Fruit fly (Drosophila melanogaster) whole organism, embryonic: ENCODE results near the gene CG4658.

Source experiments
- Aef1 ChIP-seq: fragments of 200-800 bp; sonication (Bioruptor generic); IDR thresholded peaks from 3 replicates; pipeline ENCODE4 v1.3.6; 2022; ENCODE audit warnings: missing biosample characterization, missing genetic modification characterization
- CG11398 ChIP-seq: fragments of 200-800 bp; sonication (Bioruptor generic); optimal IDR thresholded peaks from 2 replicates; lab custom pipeline; 2016; ENCODE audit warnings: missing biosample characterization, missing genetic modification characterization
- CG12744 ChIP-seq: fragments of 200-800 bp; sonication (Bioruptor generic); optimal IDR thresholded peaks from 2 replicates; lab custom pipeline; 2016; ENCODE audit warnings: missing biosample characterization, missing genetic modification characterization
- CG13775 ChIP-seq: fragments of 200-800 bp; sonication (Bioruptor generic); optimal IDR thresholded peaks from 3 replicates; lab custom pipeline; 2017; ENCODE audit warnings: missing biosample characterization, mild to moderate bottlenecking, missing genetic modification characterization
- CG14860 ChIP-seq: fragments of 200-800 bp; sonication (Bioruptor generic); IDR thresholded peaks from 3 replicates; pipeline ENCODE4 v1.3.6; 2022; ENCODE audit warnings: missing biosample characterization, missing genetic modification characterization; ENCODE audit not compliant: partially characterized antibody
- CG15696 ChIP-seq: fragments of 200-800 bp; sonication (Bioruptor generic); optimal IDR thresholded peaks from 2 replicates; lab custom pipeline; 2019; ENCODE audit warnings: missing biosample characterization, mild to moderate bottlenecking, missing genetic modification characterization, moderate library complexity
- CG17361 ChIP-seq: fragments of 200-800 bp; sonication (Bioruptor generic); IDR thresholded peaks from 3 replicates; pipeline ENCODE4 v1.3.6; 2022; ENCODE audit warnings: missing biosample characterization, missing genetic modification characterization
- CG2889 ChIP-seq: fragments of 200-800 bp; sonication (Bioruptor generic); IDR thresholded peaks from 3 replicates; pipeline ENCODE4 v1.3.6; 2022; ENCODE audit warnings: missing biosample characterization, missing genetic modification characterization
- CG32772 ChIP-seq: fragments of 200-800 bp; sonication (Bioruptor generic); IDR thresholded peaks from 2 replicates; pipeline ENCODE4 v1.3.6; 2022; ENCODE audit warnings: missing biosample characterization, missing genetic modification characterization
- CG33557 ChIP-seq: fragments of 200-800 bp; sonication (Bioruptor generic); optimal IDR thresholded peaks from 2 replicates; lab custom pipeline; 2019; ENCODE audit warnings: missing biosample characterization, mild to moderate bottlenecking, missing genetic modification characterization, moderate library complexity
- CG4617 ChIP-seq: fragments of 200-800 bp; sonication (Bioruptor generic); optimal IDR thresholded peaks from 3 replicates; lab custom pipeline; 2016; ENCODE audit warnings: missing biosample characterization, missing genetic modification characterization, borderline replicate concordance
- CG5953 ChIP-seq: fragments of 200-800 bp; sonication (Bioruptor generic); IDR thresholded peaks from 2 replicates; pipeline ENCODE4 v1.3.6; 2022; ENCODE audit warnings: missing biosample characterization, missing genetic modification characterization
- CG7928 ChIP-seq: fragments of 200-800 bp; sonication (Bioruptor generic); optimal IDR thresholded peaks from 2 replicates; lab custom pipeline; 2017; ENCODE audit warnings: missing biosample characterization, mild to moderate bottlenecking, missing genetic modification characterization
- CG7987 ChIP-seq: fragments of 200-800 bp; sonication (Bioruptor generic); optimal IDR thresholded peaks from 2 replicates; lab custom pipeline; 2018; ENCODE audit warnings: missing biosample characterization, mild to moderate bottlenecking, missing genetic modification characterization, moderate library complexity
- CG8089 ChIP-seq: fragments of 200-800 bp; sonication (Bioruptor generic); optimal IDR thresholded peaks from 3 replicates; lab custom pipeline; 2016; ENCODE audit warnings: missing biosample characterization, missing genetic modification characterization
- CG8290 ChIP-seq, 3 experiments: fragments of 200-800 bp; sonication (Bioruptor generic); optimal IDR thresholded peaks; 2 replicates each; lab custom pipeline; 2016 to 2019; ENCODE audit warnings: missing biosample characterization in 3 of 3, missing genetic modification characterization in 3 of 3, mild to moderate bottlenecking in 2 of 3, moderate library complexity in 1 of 3
- D ChIP-seq, 2 experiments: fragments of 200-800 bp in 1 of 2; fragments of >200 bp in 1 of 2; sonication (Bioruptor generic) in 1 of 2; optimal IDR thresholded peaks; 2 replicates in 1 of 2; 3 replicates in 1 of 2; lab custom pipeline; 2017; ENCODE audit warnings: mild to moderate bottlenecking in 1 of 2, missing biosample characterization in 1 of 2, missing genetic modification characterization in 1 of 2, missing genetic modification reagents in 1 of 2
- Dbx ChIP-seq: fragments of 200-800 bp; sonication (Bioruptor generic); IDR thresholded peaks from 3 replicates; pipeline ENCODE4 v1.3.6; 2022; ENCODE audit warnings: missing biosample characterization, missing genetic modification characterization
- Dek ChIP-seq: fragments of 200-800 bp; sonication (Bioruptor generic); optimal IDR thresholded peaks from 3 replicates; lab custom pipeline; 2019; ENCODE audit warnings: missing biosample characterization, mild to moderate bottlenecking, missing genetic modification characterization, moderate library complexity
- Elba2 ChIP-seq: fragments of 200-800 bp; sonication (Bioruptor generic); optimal IDR thresholded peaks from 3 replicates; lab custom pipeline; 2016; ENCODE audit warnings: missing biosample characterization, missing genetic modification characterization
- GATAe ChIP-seq: fragments of 200-800 bp; sonication (Bioruptor generic); conservative IDR thresholded peaks from 2 replicates; pipeline ENCODE4 v1.3.6; 2022; ENCODE audit warnings: missing biosample characterization, missing genetic modification characterization
- Gsc ChIP-seq: fragments of 200-800 bp; sonication (Bioruptor generic); IDR thresholded peaks from 2 replicates; pipeline ENCODE4 v1.3.6; 2022; ENCODE audit warnings: missing biosample characterization, missing genetic modification characterization
- HLH3B ChIP-seq: fragments of 200-800 bp; sonication (Bioruptor generic); IDR thresholded peaks from 2 replicates; pipeline ENCODE4 v1.3.6; 2022; ENCODE audit warnings: missing biosample characterization, missing genetic modification characterization
- HLHmδ ChIP-seq: fragments of 200-800 bp; sonication (Bioruptor generic); optimal IDR thresholded peaks from 2 replicates; lab custom pipeline; 2018; ENCODE audit warnings: missing biosample characterization, mild to moderate bottlenecking, missing genetic modification characterization, moderate library complexity
- HmgD ChIP-seq: fragments of 200-800 bp; sonication (Bioruptor generic); optimal IDR thresholded peaks from 3 replicates; lab custom pipeline; 2016; ENCODE audit warnings: missing biosample characterization, missing genetic modification characterization
- Lim3 ChIP-seq: fragments of 200-800 bp; sonication (Bioruptor generic); IDR thresholded peaks from 2 replicates; pipeline ENCODE4 v1.3.6; 2022; ENCODE audit warnings: missing biosample characterization, missing genetic modification characterization
- NFAT ChIP-seq: fragments of 200-800 bp; sonication (Bioruptor generic); IDR thresholded peaks from 2 replicates; pipeline ENCODE4 v1.3.6; 2022; ENCODE audit warnings: missing biosample characterization, missing genetic modification characterization
- Neu2 ChIP-seq: fragments of 200-800 bp; sonication (Bioruptor generic); optimal IDR thresholded peaks from 3 replicates; lab custom pipeline; 2016; ENCODE audit warnings: missing biosample characterization, missing genetic modification characterization, borderline replicate concordance
- Nf-YB ChIP-seq: fragments of 200-800 bp; sonication (Bioruptor generic); optimal IDR thresholded peaks from 3 replicates; lab custom pipeline; 2019; ENCODE audit warnings: missing biosample characterization, mild to moderate bottlenecking, missing genetic modification characterization, moderate library complexity
- Opbp ChIP-seq: fragments of 200-800 bp; sonication (Bioruptor generic); IDR thresholded peaks from 3 replicates; pipeline ENCODE4 v1.3.6; 2022; ENCODE audit warnings: missing biosample characterization, missing genetic modification characterization; ENCODE audit not compliant: partially characterized antibody
- Xrp1 ChIP-seq: fragments of 200-800 bp; sonication (Bioruptor generic); IDR thresholded peaks from 2 replicates; pipeline ENCODE4 v1.3.6; 2022; ENCODE audit warnings: missing biosample characterization, missing genetic modification characterization
- ara ChIP-seq: fragments of 200-800 bp; sonication (Bioruptor generic); IDR thresholded peaks from 2 replicates; pipeline ENCODE4 v1.3.6; 2022; ENCODE audit warnings: missing biosample characterization, missing genetic modification characterization
- btn ChIP-seq: fragments of 200-800 bp; sonication (Bioruptor generic); optimal IDR thresholded peaks from 2 replicates; lab custom pipeline; 2016; ENCODE audit warnings: missing biosample characterization, missing genetic modification characterization
- da ChIP-seq: fragments of 200-800 bp; sonication (Bioruptor generic); optimal IDR thresholded peaks from 2 replicates; lab custom pipeline; 2016; ENCODE audit warnings: missing biosample characterization, missing genetic modification characterization
- ewg ChIP-seq: fragments of 200-800 bp; sonication (Bioruptor generic); optimal IDR thresholded peaks from 3 replicates; lab custom pipeline; 2017; ENCODE audit warnings: mild to moderate bottlenecking, missing biosample characterization, missing genetic modification reagents, missing genetic modification characterization
- gce ChIP-seq: fragments of 200-800 bp; sonication (Bioruptor generic); IDR thresholded peaks from 3 replicates; pipeline ENCODE4 v1.3.6; 2022; ENCODE audit warnings: missing biosample characterization, missing genetic modification characterization
- hkb ChIP-seq, 2 experiments: fragments of 200-800 bp in 1 of 2; fragments of >200 bp in 1 of 2; sonication (Bioruptor generic) in 1 of 2; IDR thresholded peaks in 1 of 2; optimal IDR thresholded peaks in 1 of 2; 2 replicates each; pipeline versions ENCODE4 v1.3.6 to Lab custom; 2017 to 2022; ENCODE audit warnings: missing biosample characterization in 1 of 2, missing genetic modification characterization in 1 of 2
- kay ChIP-seq: fragments of 200-800 bp; sonication (Bioruptor generic); optimal IDR thresholded peaks from 2 replicates; lab custom pipeline; 2016; ENCODE audit warnings: missing biosample characterization, missing genetic modification characterization
- ken ChIP-seq: fragments of 200-800 bp; sonication (Bioruptor generic); IDR thresholded peaks from 3 replicates; pipeline ENCODE4 v1.3.6; 2022; ENCODE audit warnings: missing biosample characterization, missing genetic modification characterization
- lola ChIP-seq, 3 experiments: fragments of >200 bp in 2 of 3; fragments of 200-800 bp in 1 of 3; sonication (Bioruptor generic) in 1 of 3; optimal IDR thresholded peaks; 2 replicates each; lab custom pipeline; 2017 to 2019; ENCODE audit warnings: missing biosample characterization in 3 of 3, missing genetic modification characterization in 3 of 3, mild to moderate bottlenecking in 1 of 3, moderate library complexity in 1 of 3
- lov ChIP-seq, 2 experiments: fragments of 200-800 bp in 1 of 2; fragments of >200 bp in 1 of 2; sonication (Bioruptor generic) in 1 of 2; IDR thresholded peaks in 1 of 2; optimal IDR thresholded peaks in 1 of 2; 2 replicates in 1 of 2; 3 replicates in 1 of 2; pipeline versions ENCODE4 v1.3.6 to Lab custom; 2017 to 2022; ENCODE audit warnings: missing biosample characterization in 1 of 2, missing genetic modification characterization in 1 of 2
- pb ChIP-seq: fragments of 200-800 bp; sonication (Bioruptor generic); optimal IDR thresholded peaks from 3 replicates; lab custom pipeline; 2016; ENCODE audit warnings: missing biosample characterization, missing genetic modification characterization
- shn ChIP-seq: fragments of 200-800 bp; sonication (Bioruptor generic); optimal IDR thresholded peaks from 3 replicates; lab custom pipeline; 2016; ENCODE audit warnings: missing biosample characterization, missing genetic modification characterization
- slp2 ChIP-seq: fragments of 200-800 bp; sonication (Bioruptor generic); optimal IDR thresholded peaks from 2 replicates; lab custom pipeline; 2016; ENCODE audit warnings: missing biosample characterization, missing genetic modification characterization
- tup ChIP-seq: fragments of 200-800 bp; sonication (Bioruptor generic); optimal IDR thresholded peaks from 2 replicates; lab custom pipeline; 2016; ENCODE audit warnings: missing biosample characterization, mild to moderate bottlenecking, missing genetic modification characterization, moderate library complexity
- z ChIP-seq: fragments of 200-800 bp; sonication (Bioruptor generic); IDR thresholded peaks from 3 replicates; pipeline ENCODE4 v1.3.6; 2022; ENCODE audit warnings: missing biosample characterization, missing genetic modification characterization
- zf30C ChIP-seq: fragments of 200-800 bp; sonication (Bioruptor generic); optimal IDR thresholded peaks from 3 replicates; lab custom pipeline; 2018; ENCODE audit warnings: missing biosample characterization, mild to moderate bottlenecking, missing genetic modification characterization
- zfh1 ChIP-seq: fragments of 200-800 bp; sonication (Bioruptor generic); IDR thresholded peaks from 3 replicates; pipeline ENCODE4 v1.3.6; 2022; ENCODE audit warnings: missing biosample characterization, missing genetic modification characterization

CG4658 gene

dm6 chr2L:10003593-10003992, 46.7 kb downstream of the CG4658 start, which contains the start of gene Ndf (continued):
- TF ChIP-seq ara = peak; percentile 75
- TF ChIP-seq CG7928 (GFP tag; lab: Kevin White, UChicago) = no peak
- peak; percentile 59 for TF ChIP-seq shn (GFP tag; lab: Kevin White, UChicago)
- TF ChIP-seq Nf-YB (GFP tag; lab: Kevin White, UChicago) = peak; percentile 13
- TF ChIP-seq z (GFP tag; lab: Robert Waterston, UW) = no peak
- TF ChIP-seq lov (optimal IDR thresholded peaks at IDR 0.05; lab: Kevin White, UChicago) = no peak
- TF ChIP-seq lov (GFP tag; IDR thresholded peaks at IDR 0.05; lab: Robert Waterston, UW) = peak; percentile 76; the same call in 2 of the 3 replicates
- no peak for TF ChIP-seq Neu2 (GFP tag; lab: Kevin White, UChicago)
- TF ChIP-seq Gsc (GFP tag; lab: Robert Waterston, UW) = no peak
- no peak for TF ChIP-seq CG2889 (GFP tag; lab: Robert Waterston, UW)
- peak; percentile 79; the same call in 1 of the 2 replicates for TF ChIP-seq NFAT (GFP tag; lab: Robert Waterston, UW)
- peak; percentile 25 for TF ChIP-seq CG12744
- TF ChIP-seq slp2 (GFP tag; lab: Kevin White, UChicago) = no peak
- no peak for TF ChIP-seq btn (GFP tag; lab: Kevin White, UChicago)
- TF ChIP-seq CG4617 (GFP tag; lab: Kevin White, UChicago) = peak; percentile 67
- peak; percentile 37 for TF ChIP-seq zf30C (GFP tag; lab: Kevin White, UChicago)
- peak; percentile 61 for TF ChIP-seq kay (GFP tag; lab: Kevin White, UChicago)
- TF ChIP-seq CG7987 (GFP tag; lab: Kevin White, UChicago) = peak; percentile 70
- TF ChIP-seq tup = peak; percentile 62
- no peak for TF ChIP-seq hkb (optimal IDR thresholded peaks at IDR 0.05; lab: Kevin White, UChicago)
- TF ChIP-seq hkb (GFP tag; IDR thresholded peaks at IDR 0.05; lab: Robert Waterston, UW) = peak; percentile 18; the same call in 1 of the 2 replicates
- peak; percentile 50 for TF ChIP-seq CG15696 (tag; lab: Kevin White, UChicago)
- TF ChIP-seq lola (GFP tag; optimal IDR thresholded peaks at IDR 0.05; lab: Kevin White, UChicago) = peak in 1 of 3 experiments; percentile 46
- TF ChIP-seq zfh1 (GFP tag; lab: Robert Waterston, UW) = peak; percentile 80
- 0 out of 2 replicates have a peak, but pooled peaks have one; percentile 9 for TF ChIP-seq CG5953 (GFP tag; lab: Robert Waterston, UW)
- TF ChIP-seq CG33557 = peak; percentile 35
- TF ChIP-seq CG14860 (GFP tag; lab: Robert Waterston, UW) = peak; percentile 39; the same call in 1 of the 3 replicates
- TF ChIP-seq Dbx (GFP tag; lab: Robert Waterston, UW) = peak; percentile 80
- TF ChIP-seq Lim3 = no peak
- peak; percentile 43 for TF ChIP-seq CG8290 (GFP tag; optimal IDR thresholded peaks at IDR 0.05; lab: Kevin White, UChicago)
- peak; percentile 54 to 88 for TF ChIP-seq CG8290 (tag; optimal IDR thresholded peaks at IDR 0.05; lab: Kevin White, UChicago)
- peak; percentile 31 for TF ChIP-seq CG8089 (GFP tag; lab: Kevin White, UChicago)
- TF ChIP-seq HLHmδ (GFP tag; lab: Kevin White, UChicago) = peak; percentile 73
- TF ChIP-seq CG13775 (GFP tag; lab: Kevin White, UChicago) = peak; percentile 52
- TF ChIP-seq Dek (tag; lab: Kevin White, UChicago) = peak; percentile 53
- peak; percentile 13 for TF ChIP-seq pb (GFP tag; lab: Kevin White, UChicago)
- peak; percentile 61; the same call in 1 of the 2 replicates for TF ChIP-seq HLH3B (GFP tag; lab: Robert Waterston, UW)
- TF ChIP-seq Elba2 (GFP tag; lab: Kevin White, UChicago) = no peak
- TF ChIP-seq ken (GFP tag; lab: Robert Waterston, UW) = peak; percentile 83
- no peak for TF ChIP-seq gce (GFP tag; lab: Robert Waterston, UW)
- no peak for TF ChIP-seq D (optimal IDR thresholded peaks at IDR 0.05; lab: Kevin White, UChicago)
- no peak for TF ChIP-seq D (GFP tag; optimal IDR thresholded peaks at IDR 0.05; lab: Kevin White, UChicago)
- TF ChIP-seq Opbp (GFP tag; lab: Robert Waterston, UW) = peak; percentile 78; the same call in 2 of the 3 replicates
- TF ChIP-seq GATAe = peak; percentile 28; the same call in 1 of the 2 replicates
- TF ChIP-seq CG32772 (GFP tag; lab: Robert Waterston, UW) = peak; percentile 68
- TF ChIP-seq CG11398 (GFP tag; lab: Kevin White, UChicago) = no peak
- TF ChIP-seq Xrp1 (GFP tag; lab: Robert Waterston, UW) = peak; percentile 78
- TF ChIP-seq CG17361 = peak; percentile 67
- peak; percentile 66 for TF ChIP-seq ewg
- TF ChIP-seq HmgD (GFP tag; lab: Kevin White, UChicago) = peak; percentile 8
- TF ChIP-seq da = no peak
- peak; percentile 53 for TF ChIP-seq Aef1 (GFP tag; lab: Robert Waterston, UW)
